Worm (Caenorhabditis elegans): ENCODE data around the gene cpna-3.

ce11 chrIV:9144405-9144804 is 47.8 kb downstream of the cpna-3 start, which contains the start of gene flp-1:
- no peak for TF ChIP-seq ceh-16 (tag; optimal IDR thresholded peaks at IDR 0.05)
- no peak for TF ChIP-seq pqm-1 (tag; optimal IDR thresholded peaks at IDR 0.05)
- TF ChIP-seq ceh-9 (tag; optimal IDR thresholded peaks at IDR 0.05) = no peak
- no peak for TF ChIP-seq nhr-77 (tag; optimal IDR thresholded peaks at IDR 0.05)
- no peak for TF ChIP-seq fkh-10 (GFP tag; optimal IDR thresholded peaks at IDR 0.05)
- TF ChIP-seq nhr-67 (tag; optimal IDR thresholded peaks at IDR 0.05) = no peak
- no peak for TF ChIP-seq nhr-76 (tag; optimal IDR thresholded peaks at IDR 0.05)
- TF ChIP-seq zag-1 (tag; optimal IDR thresholded peaks at IDR 0.05) = no peak
- no peak for TF ChIP-seq fos-1 (tag; optimal IDR thresholded peaks at IDR 0.05)
- TF ChIP-seq pha-4 (tag; optimal IDR thresholded peaks at IDR 0.05) = no peak
- TF ChIP-seq jun-1 (tag; optimal IDR thresholded peaks at IDR 0.05) = no peak
- no peak for TF ChIP-seq unc-39 (tag; optimal IDR thresholded peaks at IDR 0.05)

Measured in whole organism, L3 larva.